Worm (Caenorhabditis elegans) whole organism, L1 larva: Measurements from ENCODE around the gene K01F9.2.

Experiments used
- aly-2 ChIP-seq: fragments of 150-350 bp; optimal IDR thresholded peaks from 2 replicates; lab custom pipeline; 2014; ENCODE audit warnings: missing biosample characterization, missing genetic modification characterization
- ceh-82 ChIP-seq, 3 experiments: fragments of 150-350 bp in 1 of 3; sonication (generic microtip) in 2 of 3; optimal IDR thresholded peaks; 2 replicates each; lab custom pipeline; 2014 to 2017; ENCODE audit warnings: missing biosample characterization in 3 of 3, missing genetic modification characterization in 3 of 3
- ces-1 ChIP-seq: fragments of 150-350 bp; optimal IDR thresholded peaks from 2 replicates; lab custom pipeline; 2014; ENCODE audit warnings: missing biosample characterization, missing genetic modification reagents, missing genetic modification characterization
- egl-27 ChIP-seq, 2 experiments: fragments of 150-350 bp in 1 of 2; sonication (generic microtip); optimal IDR thresholded peaks; 3 replicates each; lab custom pipeline; 2017 to 2018; ENCODE audit warnings: missing biosample characterization in 2 of 2, missing genetic modification characterization in 2 of 2, missing genetic modification reagents in 2 of 2
- elt-2 ChIP-seq: sonication (generic microtip); optimal IDR thresholded peaks from 2 replicates; lab custom pipeline; 2016; ENCODE audit warnings: missing genetic modification characterization, mild to moderate bottlenecking, inconsistent platforms, missing compliant biosample characterization, missing genetic modification reagents
- hpl-2 ChIP-seq: fragments of 150-350 bp; optimal IDR thresholded peaks from 2 replicates; lab custom pipeline; 2014; ENCODE audit warnings: missing biosample characterization, missing genetic modification reagents, missing genetic modification characterization
- mab-9 ChIP-seq: fragments of 200-800 bp; sonication (Bioruptor generic); IDR thresholded peaks from 2 replicates; pipeline ENCODE4 v1.3.6; 2022; ENCODE audit warnings: missing genetic modification reagents, missing genetic modification characterization, missing compliant biosample characterization
- mdl-1 ChIP-seq, 2 experiments: fragments of 150-350 bp; optimal IDR thresholded peaks; 2 replicates each; lab custom pipeline; 2014 to 2017; ENCODE audit warnings: missing biosample characterization in 2 of 2, missing genetic modification characterization in 2 of 2, inconsistent platforms in 1 of 2
- pqm-1 ChIP-seq: sonication (generic microtip); optimal IDR thresholded peaks from 3 replicates; lab custom pipeline; 2017; ENCODE audit warnings: missing biosample characterization, missing genetic modification characterization
- skn-1 ChIP-seq: fragments of 150-350 bp; optimal IDR thresholded peaks from 2 replicates; lab custom pipeline; 2014; ENCODE audit warnings: missing biosample characterization, missing genetic modification characterization
- sup-37 ChIP-seq: fragments of 200-800 bp; sonication (Bioruptor generic); optimal IDR thresholded peaks from 2 replicates; lab custom pipeline; 2018; ENCODE audit warnings: mild to moderate bottlenecking, missing genetic modification characterization, missing compliant biosample characterization
- unc-62 ChIP-seq: fragments of 150-350 bp; optimal IDR thresholded peaks from 2 replicates; lab custom pipeline; 2014; ENCODE audit warnings: missing biosample characterization, missing genetic modification reagents, missing genetic modification characterization
- xbp-1 ChIP-seq: sonication (generic microtip); optimal IDR thresholded peaks from 2 replicates; lab custom pipeline; 2016; ENCODE audit warnings: missing genetic modification characterization, missing compliant biosample characterization
- ztf-4 ChIP-seq: fragments of 150-350 bp; optimal IDR thresholded peaks from 2 replicates; lab custom pipeline; 2014; ENCODE audit warnings: missing biosample characterization, missing genetic modification characterization

DNA sequence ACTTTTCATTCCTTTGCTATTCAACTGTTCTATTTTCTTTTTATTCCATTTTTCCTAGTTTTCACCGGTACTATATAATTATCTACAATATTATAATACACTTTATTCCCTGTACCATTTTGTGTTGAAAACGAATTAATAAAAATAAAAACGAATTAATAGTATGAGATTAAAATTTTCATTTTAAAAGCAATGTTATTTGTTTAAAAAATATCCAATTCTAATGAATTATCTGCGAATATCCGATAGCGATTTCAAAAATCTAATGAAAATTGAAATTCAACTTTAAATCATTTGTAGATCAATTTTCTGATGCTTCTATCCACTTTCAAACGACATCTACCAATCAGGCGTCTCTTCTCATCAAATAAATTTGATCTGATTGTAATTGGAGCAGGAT, 36.5 kb upstream of the K01F9.2 start, which contains the start of gene trxr-2:
- TF ChIP-seq egl-27 (tag; optimal IDR thresholded peaks at IDR 0.05; lab: Kevin White, UChicago) (no peak), unc-62 (GFP tag; lab: Kevin White, UChicago) (no peak), elt-2 (tag; lab: Kevin White, UChicago) (no peak), ces-1 (GFP tag; lab: Kevin White, UChicago) (no peak), sup-37 (GFP tag; lab: Kevin White, UChicago) (no peak), ceh-82 (tag; optimal IDR thresholded peaks at IDR 0.05; lab: Kevin White, UChicago) (no peak), mab-9 (no peak), skn-1 (tag; lab: Kevin White, UChicago) (no peak), hpl-2 (GFP tag; lab: Kevin White, UChicago) (no peak), aly-2 (tag; lab: Kevin White, UChicago) (no peak), xbp-1 (tag; lab: Kevin White, UChicago) (no peak), mdl-1 (tag; optimal IDR thresholded peaks at IDR 0.05; lab: Kevin White, UChicago) (no peak), pqm-1 (tag; lab: Kevin White, UChicago) (no peak), ztf-4 (tag; lab: Kevin White, UChicago) (no peak)
